Fruit fly (Drosophila melanogaster) S2 (cell line): Measurements from ENCODE around the gene CG5509.

Experiments used
- CG8478 ChIP-seq: fragments of >200 bp; optimal IDR thresholded peaks from 2 replicates; lab custom pipeline; 2018
- CTCF ChIP-seq, 2 experiments: fragments of >200 bp; optimal IDR thresholded peaks; 2 replicates each; lab custom pipeline; 2018

Gene CG5509

DNA sequence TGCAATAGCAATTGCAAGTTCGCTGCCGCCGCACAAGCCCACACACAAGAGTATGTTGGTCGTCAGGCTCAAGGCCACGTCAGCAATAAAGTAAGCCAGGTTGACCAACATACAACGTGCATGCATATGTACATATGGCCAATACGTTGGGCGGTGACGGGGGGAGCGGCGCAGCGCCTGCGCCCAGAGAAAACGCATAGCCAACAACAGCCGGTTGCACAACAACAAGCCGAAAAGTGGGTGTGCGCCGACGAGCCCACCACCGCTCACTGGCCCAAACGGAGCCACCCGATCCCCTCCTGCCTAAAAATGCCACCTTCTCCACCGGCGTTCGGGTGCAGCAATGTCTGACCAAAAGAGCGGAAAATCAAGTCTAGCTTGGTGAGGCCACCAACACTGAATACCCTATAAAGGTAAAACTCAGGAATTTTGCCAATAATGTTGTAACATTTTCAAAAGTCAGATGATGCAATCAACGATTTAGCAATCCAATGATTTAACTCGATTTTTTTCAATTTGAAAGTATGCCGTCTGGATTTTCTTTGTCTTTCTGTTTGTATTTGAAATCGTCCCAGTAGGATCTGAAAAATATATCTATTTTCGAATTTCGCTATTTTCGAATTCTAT lies at the start of gene CG5509:
Gene CG5509, plus strand, starts transcription at position 577 of the 627 bp plus-strand sequence.
- TF ChIP-seq CTCF (optimal IDR thresholded peaks at IDR 0.05; lab: Kevin White, UChicago) (no peak), CG8478 (no peak)

DNA sequence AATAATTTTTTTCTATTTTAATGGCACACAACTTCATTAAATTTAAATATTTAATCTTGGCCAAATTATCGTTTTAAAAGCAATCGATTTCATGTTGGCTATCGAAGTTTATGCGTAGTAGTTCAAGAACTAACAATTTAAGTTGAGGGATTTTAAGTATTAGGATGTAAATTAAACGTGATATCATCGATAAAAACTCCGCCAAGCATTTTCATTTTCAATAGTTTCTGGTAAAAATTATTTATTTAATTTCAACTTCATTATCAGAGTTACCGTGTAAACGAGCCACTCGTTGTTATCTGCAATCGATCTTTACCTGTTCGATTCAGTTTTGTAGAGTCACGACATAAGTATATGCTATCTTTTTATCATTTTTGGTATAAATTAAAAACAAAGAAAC lies 49.3 kb upstream of the CG5509 start:
- TF ChIP-seq CTCF (optimal IDR thresholded peaks at IDR 0.05; lab: Kevin White, UChicago) (no peak), CG8478 (no peak)

DNA sequence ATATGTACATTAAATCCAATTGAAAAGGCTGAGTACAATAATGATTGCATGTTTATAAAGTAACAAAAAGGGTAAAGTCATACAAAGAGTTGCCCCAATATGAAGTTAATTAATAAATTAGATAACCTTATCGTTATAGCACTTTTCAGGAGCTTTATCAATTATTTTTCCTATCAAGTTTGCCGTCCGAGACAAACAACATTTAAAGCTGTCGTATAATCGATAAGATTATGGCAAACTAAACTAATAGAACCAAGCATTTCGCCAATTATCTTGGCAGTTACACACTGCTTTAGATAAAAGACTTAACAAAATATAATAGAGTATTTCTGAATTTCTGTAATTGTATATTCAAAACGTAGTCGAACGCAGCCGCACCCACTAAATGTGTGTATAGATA lies 47.1 kb upstream of the CG5509 start:
- no peak for TF ChIP-seq CG8478
- no peak for TF ChIP-seq CTCF (optimal IDR thresholded peaks at IDR 0.05; lab: Kevin White, UChicago)

DNA sequence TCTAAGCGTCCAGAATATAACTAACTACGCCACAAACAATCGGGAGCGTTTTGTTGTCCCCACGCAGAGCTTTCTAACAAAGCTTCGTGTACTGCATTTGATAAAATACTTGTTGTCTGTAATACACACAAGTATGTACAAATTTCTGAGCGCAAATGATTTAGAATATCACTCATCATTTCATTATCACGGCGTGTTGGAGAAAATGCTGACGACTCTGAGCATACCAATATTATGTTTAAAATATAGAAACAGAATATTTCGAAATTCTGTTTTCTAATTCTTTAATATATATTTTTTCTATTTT lies 46.4 kb upstream of the CG5509 start, which contains the start of gene Cyp9f2:
Gene Cyp9f2, minus strand, starts transcription at position 101 of the 307 bp plus-strand sequence.
- TF ChIP-seq CG8478 (no peak), CTCF (optimal IDR thresholded peaks at IDR 0.05; lab: Kevin White, UChicago) (no peak)

DNA sequence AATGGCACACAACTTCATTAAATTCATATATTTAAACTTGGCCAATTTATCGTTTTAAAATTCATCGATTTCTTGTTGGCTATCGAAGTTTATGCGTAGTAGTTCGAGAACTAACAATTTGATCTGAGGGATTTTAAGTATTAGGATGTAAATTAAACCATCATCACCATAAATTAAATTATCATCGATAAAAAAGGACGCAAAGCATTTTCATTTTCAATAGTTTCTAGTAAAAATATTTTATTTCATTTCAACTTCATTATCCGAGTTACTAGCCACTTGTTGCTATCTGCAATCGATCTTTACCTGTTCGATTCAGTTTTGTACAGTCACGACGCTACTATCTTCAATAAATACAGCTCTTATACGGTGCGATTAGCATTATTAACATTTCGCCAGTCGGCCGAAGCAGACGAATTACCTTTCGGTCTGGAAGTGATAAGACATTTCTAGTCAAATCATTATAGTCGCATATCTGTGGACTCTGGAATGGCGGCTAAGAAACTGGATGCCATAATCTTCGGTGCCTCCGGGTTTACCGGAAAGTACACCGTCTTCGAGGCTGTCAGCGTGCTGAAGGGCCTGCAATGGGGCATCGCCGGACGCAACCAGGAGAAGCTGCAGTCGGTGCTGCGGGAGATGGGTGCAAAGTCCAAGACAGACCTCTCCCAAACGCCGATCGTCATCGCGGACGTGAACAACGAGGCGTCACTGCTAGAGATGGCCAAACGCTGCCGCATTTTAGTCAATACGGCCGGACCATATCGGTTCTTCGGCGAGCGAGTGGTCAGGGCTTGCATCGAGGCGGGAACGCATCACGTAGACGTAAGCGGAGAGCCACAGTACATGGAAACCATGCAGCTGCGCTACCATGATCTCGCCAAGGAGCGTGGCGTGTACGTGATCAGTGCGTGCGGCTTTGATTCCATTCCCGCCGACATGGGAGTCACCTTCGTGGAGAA lies 45.7 kb upstream of the CG5509 start, which contains the start of gene CG5167:
Gene CG5167, plus strand, starts transcription at position 298 of the 962 bp plus-strand sequence.
- TF ChIP-seq CTCF (optimal IDR thresholded peaks at IDR 0.05; lab: Kevin White, UChicago) (no peak), CG8478 (no peak)

DNA sequence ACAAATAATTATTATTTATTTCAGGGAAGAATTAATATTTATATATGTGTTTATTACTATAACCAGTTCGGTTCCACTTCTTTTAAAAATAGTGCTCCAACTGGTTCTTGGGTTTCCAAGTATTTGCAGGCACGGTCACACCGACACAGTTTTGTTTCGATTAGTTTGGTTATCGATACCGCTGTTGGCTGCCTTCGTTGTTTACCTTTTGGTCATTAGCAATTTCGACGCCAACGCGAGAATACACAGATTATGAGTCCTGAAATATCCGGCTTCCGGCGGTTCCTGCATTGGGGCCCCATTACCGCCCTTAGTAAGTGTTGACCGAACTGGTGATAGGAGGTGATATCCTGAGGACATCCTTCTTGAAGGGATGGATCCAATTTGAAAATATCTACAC lies 44.1 kb upstream of the CG5509 start, which contains the start of gene CG5196:
Gene CG5196, plus strand, starts transcription at position 157 of the 400 bp plus-strand sequence.
- no peak for TF ChIP-seq CG8478
- TF ChIP-seq CTCF (optimal IDR thresholded peaks at IDR 0.05; lab: Kevin White, UChicago), result peak in 1 of 2 experiments; percentile 1

DNA sequence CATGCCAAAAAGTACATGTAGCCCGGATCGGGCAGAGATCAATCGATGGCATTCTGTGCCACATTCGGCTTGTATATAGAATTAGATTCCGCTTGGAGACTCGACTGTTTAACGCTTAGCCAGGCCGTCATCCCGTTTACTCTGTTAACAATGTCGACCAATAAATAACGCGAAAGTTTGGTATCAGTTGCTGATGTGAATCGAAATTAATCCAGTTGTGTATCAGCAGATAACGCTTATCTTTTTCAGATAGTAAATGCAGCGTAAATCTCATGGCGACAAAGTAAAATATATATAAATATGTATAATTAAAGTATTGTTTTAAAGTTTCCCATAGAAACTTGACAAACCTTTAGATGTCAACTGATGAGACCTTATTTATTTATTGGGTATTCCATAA lies 40.8 kb upstream of the CG5509 start:
- TF ChIP-seq CG8478 (no peak), CTCF (optimal IDR thresholded peaks at IDR 0.05; lab: Kevin White, UChicago) (no peak)

DNA sequence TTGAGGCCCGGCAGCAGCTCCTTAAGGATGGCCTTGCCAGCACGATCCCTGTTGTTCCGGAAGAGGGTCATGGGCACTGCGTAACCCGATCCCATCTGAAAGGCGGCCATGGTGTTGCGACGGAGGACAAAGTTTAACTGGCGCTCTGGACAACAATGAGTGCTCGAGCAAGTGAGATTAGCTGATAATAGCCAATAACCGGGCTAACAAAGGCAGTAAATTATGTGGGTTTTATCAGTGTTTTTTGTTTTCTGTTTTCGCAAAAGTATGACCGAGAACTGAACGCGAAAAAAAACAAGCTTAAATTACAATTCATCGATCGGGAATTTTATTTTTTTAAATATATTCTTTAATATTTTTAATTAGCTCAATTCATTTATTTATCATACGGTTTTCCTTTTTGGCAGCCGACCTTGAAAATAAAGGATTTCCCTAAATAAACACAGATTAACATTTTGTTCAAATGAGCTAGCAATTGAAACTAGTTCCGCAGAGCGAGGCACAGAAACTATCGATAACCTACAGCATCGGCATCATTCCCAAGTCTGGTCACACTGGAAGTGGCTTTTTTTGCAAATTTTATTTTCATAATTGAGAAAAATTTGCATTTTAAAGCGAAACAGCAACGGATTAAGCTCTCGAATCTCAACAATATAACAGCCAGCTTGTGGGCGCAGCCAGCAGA lies 38.8 kb upstream of the CG5509 start, which contains the start of the genes Dip-C and pps:
Gene Dip-C, minus strand, starts transcription at position 486 of the 685 bp plus-strand sequence.
Gene pps, plus strand, starts transcription at position 555 of the 685 bp plus-strand sequence.
- TF ChIP-seq CG8478, result no peak
- TF ChIP-seq CTCF (optimal IDR thresholded peaks at IDR 0.05; lab: Kevin White, UChicago), result peak in 1 of 2 experiments; percentile 30

DNA sequence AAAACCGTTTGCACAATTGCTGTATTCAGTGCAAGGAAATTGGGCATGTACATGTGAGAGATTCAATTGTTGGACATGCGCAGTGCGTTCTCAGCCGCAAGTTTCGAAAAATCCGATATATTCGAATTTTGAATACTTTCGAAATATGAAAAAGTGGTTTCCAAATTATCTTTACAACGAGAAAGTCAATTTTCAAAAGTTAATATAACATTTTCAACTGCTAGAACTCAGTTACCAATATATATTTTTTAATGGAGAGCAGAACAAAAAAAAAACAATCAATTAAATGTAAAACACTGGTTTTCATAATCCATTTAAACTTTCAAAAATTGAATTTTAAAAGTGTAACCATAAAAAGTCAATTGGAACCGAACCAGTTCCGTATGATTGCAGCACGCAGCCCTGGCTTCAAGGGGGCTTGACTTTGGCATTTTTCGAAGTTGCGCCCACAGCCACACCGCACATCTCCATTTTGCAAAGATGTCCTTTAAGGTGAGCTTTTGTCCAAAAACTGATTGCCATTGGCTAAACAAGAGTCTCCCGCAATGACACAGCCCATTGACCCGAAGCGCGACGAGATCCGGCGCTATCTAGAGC lies 29.8 kb upstream of the CG5509 start, which contains the start of the genes Scgbeta and CG17202:
Gene Scgbeta, minus strand, starts transcription at position 51 of the 597 bp plus-strand sequence.
Gene CG17202, plus strand, starts transcription at position 390 of the 597 bp plus-strand sequence.
- TF ChIP-seq CTCF (optimal IDR thresholded peaks at IDR 0.05; lab: Kevin White, UChicago), result peak; percentile 20 to 23
- TF ChIP-seq CG8478, result no peak

DNA sequence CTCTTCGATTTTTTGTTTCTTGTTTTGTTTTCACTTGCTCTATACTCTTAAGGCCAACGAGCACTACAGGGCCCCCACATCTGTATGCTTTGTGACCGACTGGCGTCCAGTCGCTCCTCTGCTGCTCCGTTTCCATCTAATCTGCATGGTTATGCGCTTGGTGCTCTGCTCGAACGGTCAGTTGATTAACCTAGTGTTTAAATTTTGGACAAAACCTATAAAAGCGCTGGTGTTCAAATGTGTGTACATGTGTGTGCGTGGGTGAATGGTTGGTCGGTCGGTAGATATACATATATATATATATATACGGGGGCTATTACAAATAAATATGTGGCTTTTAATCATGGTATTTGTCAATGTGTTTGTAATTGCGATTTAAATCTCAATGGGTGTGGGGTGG lies 28.3 kb upstream of the CG5509 start:
- TF ChIP-seq CG8478 (no peak), CTCF (optimal IDR thresholded peaks at IDR 0.05; lab: Kevin White, UChicago) (no peak)

DNA sequence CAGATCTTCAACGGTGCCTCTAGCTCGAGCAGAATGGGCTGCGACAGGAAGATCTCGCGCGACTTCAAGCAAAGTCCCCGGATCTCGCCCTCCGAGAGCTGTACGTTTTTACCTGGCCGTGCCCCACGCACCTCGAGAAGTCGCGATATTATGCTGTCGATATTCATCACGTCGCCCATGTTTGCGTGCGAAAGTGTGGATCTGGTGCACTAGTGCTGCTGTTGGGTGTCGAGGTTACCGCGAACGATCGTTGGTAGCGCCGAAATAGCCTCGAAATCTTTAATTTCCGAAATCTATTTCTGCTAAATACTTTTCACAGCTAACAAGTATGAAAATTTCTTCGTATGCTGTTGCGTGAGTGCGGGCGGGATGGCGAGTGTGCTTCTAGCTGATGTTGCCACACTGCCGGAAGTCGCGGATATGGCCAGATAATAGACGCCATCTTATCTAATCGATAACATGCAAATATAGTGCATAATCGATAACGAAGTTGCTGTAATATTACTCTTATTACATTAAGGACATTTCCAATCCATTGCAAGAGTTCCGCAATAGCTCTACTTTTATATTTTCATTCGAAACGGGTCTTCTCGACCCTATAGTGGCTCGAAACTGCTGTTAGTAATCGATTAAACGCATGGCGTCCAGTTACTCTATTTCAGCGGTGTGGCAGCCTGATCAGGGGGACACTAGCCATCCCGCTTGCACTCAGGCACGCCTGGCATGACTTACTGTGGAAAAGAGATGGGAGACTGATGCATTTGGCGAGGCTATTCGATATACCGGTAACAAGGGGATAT lies 26.6 kb upstream of the CG5509 start, which contains the start of gene Pp1-87B:
Gene Pp1-87B, minus strand, starts transcription at position 408 of the 800 bp plus-strand sequence.
- peak in 1 of 2 experiments; percentile 12 for TF ChIP-seq CTCF (optimal IDR thresholded peaks at IDR 0.05; lab: Kevin White, UChicago)
- TF ChIP-seq CG8478, result no peak

DNA sequence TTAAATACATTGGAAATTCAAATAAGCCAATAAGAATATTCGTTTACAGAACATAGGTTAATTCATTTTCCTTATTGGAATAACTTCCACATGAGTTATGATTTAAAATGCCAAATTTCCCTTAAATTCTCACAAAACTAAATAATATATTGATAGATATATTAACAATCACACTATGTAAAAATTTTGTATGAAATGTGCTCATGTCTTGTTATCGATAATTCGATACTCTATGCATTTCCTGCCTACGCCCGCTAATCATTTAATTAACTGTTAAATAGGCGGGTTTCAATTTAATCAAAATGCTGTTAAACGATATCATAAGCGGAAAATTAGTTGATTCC lies 26.0 kb upstream of the CG5509 start, which contains the start of gene NANS:
Gene NANS, plus strand, starts transcription at position 269 of the 344 bp plus-strand sequence.
- no peak for TF ChIP-seq CTCF (optimal IDR thresholded peaks at IDR 0.05; lab: Kevin White, UChicago)
- TF ChIP-seq CG8478, result no peak

DNA sequence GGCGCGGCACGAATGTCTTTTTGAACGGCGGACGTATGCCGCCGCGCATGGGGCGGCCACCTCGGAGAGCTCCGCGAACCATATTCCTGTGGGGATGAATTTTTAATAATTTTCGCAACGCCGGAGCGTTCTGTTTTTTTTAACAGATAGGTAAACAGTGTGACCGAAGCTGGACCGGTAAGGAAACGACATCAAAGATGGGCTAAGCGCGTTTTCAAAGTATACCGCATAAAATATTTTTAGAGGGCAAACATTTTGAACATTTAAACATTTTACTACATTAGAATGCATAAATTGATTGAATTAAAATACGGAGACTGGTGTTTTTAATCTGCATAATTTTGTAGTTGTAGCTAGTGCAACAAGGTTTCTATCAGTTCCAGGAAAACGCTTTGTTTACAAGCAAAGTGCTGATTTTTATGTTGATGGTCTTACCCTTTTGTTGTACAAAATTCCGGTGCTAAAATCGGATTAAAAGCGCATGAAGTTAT lies 23.1 kb upstream of the CG5509 start, which contains the start of the genes CG5641 and CG5245:
Gene CG5641, minus strand, starts transcription at position 163 of the 491 bp plus-strand sequence.
Gene CG5245, plus strand, starts transcription at position 441 of the 491 bp plus-strand sequence.
- no peak for TF ChIP-seq CTCF (optimal IDR thresholded peaks at IDR 0.05; lab: Kevin White, UChicago)
- TF ChIP-seq CG8478, result no peak
